Worm (Caenorhabditis elegans): ENCODE results near the gene W04G3.12.

DNA sequence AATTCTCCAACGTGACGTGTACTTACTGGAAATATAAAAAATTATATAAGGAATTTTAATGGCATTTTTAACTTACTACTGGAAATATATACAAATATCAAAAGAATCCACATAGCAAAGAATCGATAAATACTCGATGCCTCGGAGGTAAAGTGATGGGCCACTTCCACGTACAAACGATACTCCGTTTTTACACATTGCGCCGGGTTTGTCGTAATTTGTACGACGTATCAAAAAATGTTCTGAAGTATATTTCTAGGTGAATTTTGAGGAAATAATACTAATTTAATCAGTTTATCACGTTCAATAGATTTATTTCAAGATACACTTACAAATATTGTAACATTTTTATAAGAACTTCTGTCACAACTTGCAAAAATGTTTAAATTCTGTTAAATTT is 44.2 kb upstream of the W04G3.12 start, which contains the start of gene R08B4.3:
- TF ChIP-seq alr-1 (tag; optimal IDR thresholded peaks at IDR 0.05; ENCODE audit: borderline replicate concordance), result no peak
- TF ChIP-seq mef-2 (tag; optimal IDR thresholded peaks at IDR 0.05), result no peak

Data from whole organism, L1 larva.